Fruit fly (Drosophila melanogaster) whole organism, embryonic: ENCODE results near the gene Glyat.

Experiments used
- Awh ChIP-seq: fragments of 200-800 bp; sonication (Bioruptor generic); IDR thresholded peaks from 2 replicates; pipeline ENCODE4, ENCODE4 v1.3.6; 2022; ENCODE audit warnings: missing biosample characterization, missing genetic modification characterization
- CG10209 ChIP-seq: fragments of 200-800 bp; sonication (Bioruptor generic); optimal IDR thresholded peaks from 3 replicates; lab custom pipeline; 2017; ENCODE audit warnings: missing biosample characterization, mild to moderate bottlenecking, missing genetic modification characterization, missing genetic modification reagents
- CG10654 ChIP-seq: fragments of 200-800 bp; sonication (Bioruptor generic); optimal IDR thresholded peaks from 2 replicates; lab custom pipeline; 2016; ENCODE audit warnings: missing biosample characterization, missing genetic modification characterization
- CG13894 ChIP-seq: fragments of 200-800 bp; sonication (Bioruptor generic); optimal IDR thresholded peaks from 3 replicates; lab custom pipeline; 2018; ENCODE audit warnings: missing biosample characterization, mild to moderate bottlenecking, missing genetic modification characterization, moderate library complexity
- CG14710 ChIP-seq: fragments of 200-800 bp; sonication (Bioruptor generic); optimal IDR thresholded peaks from 3 replicates; lab custom pipeline; 2019; ENCODE audit warnings: missing biosample characterization, mild to moderate bottlenecking, missing genetic modification characterization, moderate library complexity
- CG15479 ChIP-seq: fragments of 200-800 bp; sonication (Bioruptor generic); optimal IDR thresholded peaks from 3 replicates; lab custom pipeline; 2019; ENCODE audit warnings: missing biosample characterization, mild to moderate bottlenecking, missing genetic modification characterization, moderate library complexity
- CG15696 ChIP-seq: fragments of 200-800 bp; sonication (Bioruptor generic); optimal IDR thresholded peaks from 2 replicates; lab custom pipeline; 2019; ENCODE audit warnings: missing biosample characterization, mild to moderate bottlenecking, missing genetic modification characterization, moderate library complexity
- CG16863 ChIP-seq: fragments of 200-800 bp; sonication (Bioruptor generic); optimal IDR thresholded peaks from 3 replicates; lab custom pipeline; 2016; ENCODE audit warnings: missing biosample characterization, missing genetic modification characterization
- CG17385 ChIP-seq: fragments of 200-800 bp; sonication (Bioruptor generic); optimal IDR thresholded peaks from 3 replicates; lab custom pipeline; 2018; ENCODE audit warnings: missing biosample characterization, mild to moderate bottlenecking, missing genetic modification characterization
- CG17912 ChIP-seq: fragments of 200-800 bp; sonication (Bioruptor generic); optimal IDR thresholded peaks from 2 replicates; lab custom pipeline; 2018; ENCODE audit warnings: missing biosample characterization, mild to moderate bottlenecking, missing genetic modification characterization
- CG18599 ChIP-seq: fragments of 200-800 bp; sonication (Bioruptor generic); optimal IDR thresholded peaks from 3 replicates; lab custom pipeline; 2017; ENCODE audit warnings: missing biosample characterization, missing genetic modification characterization, mild to moderate bottlenecking, moderate library complexity, missing genetic modification reagents
- CG2116 ChIP-seq: fragments of 200-800 bp; sonication (Bioruptor generic); optimal IDR thresholded peaks from 3 replicates; lab custom pipeline; 2018; ENCODE audit warnings: missing biosample characterization, mild to moderate bottlenecking, missing genetic modification characterization
- CG2678 ChIP-seq: fragments of 200-800 bp; sonication (Bioruptor generic); optimal IDR thresholded peaks from 3 replicates; lab custom pipeline; 2019; ENCODE audit warnings: missing biosample characterization, mild to moderate bottlenecking, missing genetic modification characterization, moderate library complexity
- CG30020 ChIP-seq: fragments of 200-800 bp; optimal IDR thresholded peaks from 2 replicates; lab custom pipeline; 2019; ENCODE audit warnings: missing biosample characterization, mild to moderate bottlenecking, missing genetic modification characterization, moderate library complexity
- CG31224 ChIP-seq: fragments of 200-800 bp; sonication (Bioruptor generic); IDR thresholded peaks from 2 replicates; pipeline ENCODE4 v1.3.6; 2022; ENCODE audit warnings: missing biosample characterization, missing genetic modification characterization
- CG32772 ChIP-seq: fragments of 200-800 bp; sonication (Bioruptor generic); IDR thresholded peaks from 2 replicates; pipeline ENCODE4 v1.3.6; 2022; ENCODE audit warnings: missing biosample characterization, missing genetic modification characterization
- CG33557 ChIP-seq: fragments of 200-800 bp; sonication (Bioruptor generic); optimal IDR thresholded peaks from 2 replicates; lab custom pipeline; 2019; ENCODE audit warnings: missing biosample characterization, mild to moderate bottlenecking, missing genetic modification characterization, moderate library complexity
- CG3847 ChIP-seq: fragments of 200-800 bp; sonication (Bioruptor generic); IDR thresholded peaks from 2 replicates; pipeline ENCODE4 v1.3.6; 2022; ENCODE audit warnings: missing biosample characterization, missing genetic modification characterization
- CG4820 ChIP-seq: fragments of 200-800 bp; sonication (Bioruptor generic); optimal IDR thresholded peaks from 3 replicates; lab custom pipeline; 2016; ENCODE audit warnings: missing biosample characterization, missing genetic modification characterization
- CG4854 ChIP-seq: fragments of 200-800 bp; sonication (Bioruptor generic); optimal IDR thresholded peaks from 2 replicates; lab custom pipeline; 2016; ENCODE audit warnings: missing biosample characterization, missing genetic modification characterization, inconsistent platforms
- CG6175 ChIP-seq: fragments of 200-800 bp; sonication (Bioruptor generic); IDR thresholded peaks from 3 replicates; pipeline ENCODE4 v1.3.6; 2022; ENCODE audit warnings: missing biosample characterization, missing genetic modification characterization
- CG6854 ChIP-seq: fragments of 200-800 bp; sonication (Bioruptor generic); optimal IDR thresholded peaks from 3 replicates; lab custom pipeline; 2017; ENCODE audit warnings: missing biosample characterization, mild to moderate bottlenecking, missing genetic modification characterization
- CG7786 ChIP-seq: fragments of 200-800 bp; sonication (Bioruptor generic); optimal IDR thresholded peaks from 2 replicates; lab custom pipeline; 2016; ENCODE audit warnings: missing biosample characterization, missing genetic modification characterization
- CG7839 ChIP-seq: fragments of 200-800 bp; sonication (Bioruptor generic); optimal IDR thresholded peaks from 3 replicates; lab custom pipeline; 2018; ENCODE audit warnings: missing biosample characterization, mild to moderate bottlenecking, missing genetic modification characterization, moderate library complexity
- CG8924 ChIP-seq: fragments of 200-800 bp; optimal IDR thresholded peaks from 3 replicates; lab custom pipeline; 2019; ENCODE audit warnings: missing biosample characterization, mild to moderate bottlenecking, missing genetic modification characterization, moderate library complexity
- CG9817 ChIP-seq: fragments of 200-800 bp; sonication (Bioruptor generic); optimal IDR thresholded peaks from 2 replicates; lab custom pipeline; 2018; ENCODE audit warnings: missing biosample characterization, mild to moderate bottlenecking, missing genetic modification characterization, moderate library complexity
- D19B ChIP-seq: fragments of 200-800 bp; sonication (Bioruptor generic); optimal IDR thresholded peaks from 2 replicates; lab custom pipeline; 2017; ENCODE audit warnings: missing biosample characterization, mild to moderate bottlenecking, missing genetic modification characterization
- Ets97D ChIP-seq: fragments of 200-800 bp; sonication (Bioruptor generic); optimal IDR thresholded peaks from 3 replicates; lab custom pipeline; 2016; ENCODE audit warnings: missing biosample characterization, missing genetic modification characterization
- Fer3 ChIP-seq: fragments of 200-800 bp; sonication (Bioruptor generic); optimal IDR thresholded peaks from 2 replicates; lab custom pipeline; 2018; ENCODE audit warnings: missing biosample characterization, mild to moderate bottlenecking, missing genetic modification characterization, moderate library complexity
- NfI ChIP-seq: fragments of 200-800 bp; sonication (Bioruptor generic); optimal IDR thresholded peaks from 3 replicates; lab custom pipeline; 2018; ENCODE audit warnings: missing biosample characterization, mild to moderate bottlenecking, missing genetic modification characterization, moderate library complexity
- Opbp ChIP-seq: fragments of 200-800 bp; sonication (Bioruptor generic); IDR thresholded peaks from 3 replicates; pipeline ENCODE4 v1.3.6; 2022; ENCODE audit warnings: missing biosample characterization, missing genetic modification characterization; ENCODE audit not compliant: partially characterized antibody
- Rfx ChIP-seq: fragments of 200-800 bp; sonication (Bioruptor generic); IDR thresholded peaks from 2 replicates; pipeline ENCODE4 v1.3.6; 2022; ENCODE audit warnings: missing biosample characterization, missing genetic modification characterization
- Stat92E ChIP-seq, 3 experiments: fragments of >200 bp in 2 of 3; fragments of 200-800 bp in 1 of 3; sonication (Bioruptor generic) in 1 of 3; optimal IDR thresholded peaks; 2 replicates each; lab custom pipeline; 2017 to 2019; ENCODE audit warnings: missing biosample characterization in 3 of 3, missing genetic modification characterization in 3 of 3, mild to moderate bottlenecking in 1 of 3, moderate library complexity in 1 of 3
- crp ChIP-seq, 2 experiments: fragments of 200-800 bp; sonication (Bioruptor generic); optimal IDR thresholded peaks; 2 replicates in 1 of 2; 3 replicates in 1 of 2; lab custom pipeline; 2017; ENCODE audit warnings: missing biosample characterization in 2 of 2, missing genetic modification characterization in 2 of 2, mild to moderate bottlenecking in 1 of 2, moderate library complexity in 1 of 2
- dati ChIP-seq: fragments of 200-800 bp; sonication (Bioruptor generic); IDR thresholded peaks from 2 replicates; pipeline ENCODE4 v1.3.6; 2022; ENCODE audit warnings: missing biosample characterization, missing genetic modification characterization
- disco-r ChIP-seq: fragments of 200-800 bp; sonication (Bioruptor generic); optimal IDR thresholded peaks from 2 replicates; lab custom pipeline; 2016; ENCODE audit warnings: missing biosample characterization, missing genetic modification characterization
- dmrt11E ChIP-seq: fragments of 200-800 bp; sonication (Bioruptor generic); optimal IDR thresholded peaks from 3 replicates; lab custom pipeline; 2018; ENCODE audit warnings: missing biosample characterization, mild to moderate bottlenecking, missing genetic modification characterization, moderate library complexity
- ems ChIP-seq: fragments of 200-800 bp; sonication (Bioruptor generic); optimal IDR thresholded peaks from 3 replicates; lab custom pipeline; 2016; ENCODE audit warnings: missing biosample characterization, missing genetic modification characterization
- exex ChIP-seq: fragments of 200-800 bp; sonication (Bioruptor generic); optimal IDR thresholded peaks from 4 replicates; lab custom pipeline; 2018; ENCODE audit warnings: missing biosample characterization, mild to moderate bottlenecking, missing genetic modification characterization, moderate library complexity
- fd102C ChIP-seq: fragments of 200-800 bp; sonication (Bioruptor generic); optimal IDR thresholded peaks from 2 replicates; lab custom pipeline; 2018; ENCODE audit warnings: missing biosample characterization, mild to moderate bottlenecking, missing genetic modification characterization, moderate library complexity
- ftz-f1 ChIP-seq: fragments of 200-800 bp; sonication (Bioruptor generic); optimal IDR thresholded peaks from 2 replicates; lab custom pipeline; 2016; ENCODE audit warnings: missing biosample characterization, missing genetic modification characterization
- lab ChIP-seq: fragments of 200-800 bp; sonication (Bioruptor generic); optimal IDR thresholded peaks from 3 replicates; lab custom pipeline; 2017; ENCODE audit warnings: missing biosample characterization, missing genetic modification characterization, mild to moderate bottlenecking, moderate library complexity, missing genetic modification reagents
- nmo ChIP-seq: fragments of 200-800 bp; sonication (Bioruptor generic); optimal IDR thresholded peaks from 2 replicates; lab custom pipeline; 2018; ENCODE audit warnings: missing biosample characterization, mild to moderate bottlenecking, missing genetic modification characterization, moderate library complexity
- scrt ChIP-seq: fragments of 200-800 bp; sonication (Bioruptor generic); optimal IDR thresholded peaks from 2 replicates; lab custom pipeline; 2018; ENCODE audit warnings: missing biosample characterization, mild to moderate bottlenecking, missing genetic modification characterization, moderate library complexity
- sna ChIP-seq: fragments of 200-800 bp; sonication (Bioruptor generic); IDR thresholded peaks from 2 replicates; pipeline ENCODE4 v1.3.6; 2022; ENCODE audit warnings: missing biosample characterization, missing genetic modification characterization; ENCODE audit not compliant: partially characterized antibody
- tin ChIP-seq: fragments of 200-800 bp; sonication (Bioruptor generic); optimal IDR thresholded peaks from 3 replicates; lab custom pipeline; 2016; ENCODE audit warnings: missing biosample characterization, missing genetic modification characterization
- tna ChIP-seq: fragments of 200-800 bp; sonication (Bioruptor generic); IDR thresholded peaks from 2 replicates; pipeline ENCODE4 v1.3.6; 2022; ENCODE audit warnings: missing biosample characterization, missing genetic modification characterization; ENCODE audit not compliant: partially characterized antibody
- wor ChIP-seq: fragments of 200-800 bp; sonication (Bioruptor generic); IDR thresholded peaks from 2 replicates; pipeline ENCODE4 v1.3.6; 2022; ENCODE audit warnings: missing biosample characterization, missing genetic modification characterization

Glyat gene

DNA sequence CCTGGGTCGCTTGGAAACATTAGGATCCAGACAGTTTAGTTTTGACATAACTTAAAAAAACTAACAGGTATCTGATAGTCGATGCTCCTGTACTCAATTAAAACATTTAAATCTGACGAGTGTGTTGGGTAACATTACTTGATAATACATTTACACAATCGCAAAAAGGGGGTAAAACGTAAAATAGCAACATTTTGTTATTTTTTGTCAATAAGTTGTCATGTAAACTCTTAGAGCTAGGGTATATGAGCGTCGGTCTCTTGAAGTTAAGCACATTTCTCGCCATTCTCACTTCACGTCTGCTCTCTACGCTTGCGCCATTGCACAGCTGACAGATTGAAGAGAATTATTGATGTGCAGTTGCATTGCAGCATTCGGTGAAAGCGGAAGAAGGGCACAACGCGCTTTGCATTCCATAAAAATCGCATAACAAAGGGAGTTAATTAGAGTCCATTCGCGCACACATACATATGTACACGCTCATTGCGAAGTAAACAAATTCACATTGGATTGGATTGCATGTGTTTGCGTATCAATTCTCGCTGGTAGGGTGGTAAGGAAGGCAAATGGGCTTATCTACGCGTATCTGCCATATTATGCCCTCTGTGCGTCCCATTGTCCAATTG, 25.4 kb downstream of the Glyat start (continued):
- TF ChIP-seq Ets97D (no peak), dati (GFP tag; lab: Robert Waterston, UW) (no peak), CG17385 (GFP tag; lab: Kevin White, UChicago) (no peak), NfI (GFP tag; lab: Kevin White, UChicago) (no peak), CG4854 (no peak), CG2678 (tag; lab: Kevin White, UChicago) (peak; percentile 27), scrt (GFP tag; lab: Kevin White, UChicago) (peak; percentile 28), CG2116 (GFP tag; lab: Kevin White, UChicago) (no peak), CG10209 (GFP tag; lab: Kevin White, UChicago) (no peak), Awh (GFP tag; lab: Robert Waterston, UW) (no peak), dmrt11E (no peak), CG32772 (GFP tag; lab: Robert Waterston, UW) (0 out of 2 replicates have a peak, but pooled peaks have one; percentile 9), tna (GFP tag; lab: Robert Waterston, UW) (peak; percentile 68; the same call in 1 of the 2 replicates), wor (GFP tag; lab: Robert Waterston, UW) (no peak), CG8924 (tag; lab: Kevin White, UChicago) (peak; percentile 15), ftz-f1 (GFP tag; lab: Kevin White, UChicago) (no peak), Stat92E (GFP tag; optimal IDR thresholded peaks at IDR 0.05; lab: Kevin White, UChicago) (no peak), CG15479 (GFP tag; lab: Kevin White, UChicago) (peak; percentile 28), Opbp (GFP tag; lab: Robert Waterston, UW) (no peak), nmo (GFP tag; lab: Kevin White, UChicago) (peak; percentile 19), CG6175 (no peak), tin (GFP tag; lab: Kevin White, UChicago) (peak; percentile 53), disco-r (no peak), fd102C (GFP tag; lab: Kevin White, UChicago) (no peak), CG31224 (GFP tag; lab: Robert Waterston, UW) (no peak), CG18599 (GFP tag; lab: Kevin White, UChicago) (peak; percentile 18), CG6854 (GFP tag; lab: Kevin White, UChicago) (no peak), Fer3 (tag; lab: Kevin White, UChicago) (no peak), exex (peak; percentile 67), D19B (GFP tag; lab: Kevin White, UChicago) (peak; percentile 79), CG3847 (no peak), CG30020 (tag; lab: Kevin White, UChicago) (no peak), CG7839 (tag; lab: Kevin White, UChicago) (peak; percentile 16), CG4820 (GFP tag; lab: Kevin White, UChicago) (no peak), CG16863 (GFP tag; lab: Kevin White, UChicago) (no peak), CG9817 (tag; lab: Kevin White, UChicago) (no peak), CG10654 (GFP tag; lab: Kevin White, UChicago) (no peak), crp (GFP tag; optimal IDR thresholded peaks at IDR 0.05; lab: Kevin White, UChicago) (peak in 1 of 2 experiments; percentile 10), CG33557 (GFP tag; lab: Kevin White, UChicago) (no peak), sna (GFP tag; lab: Robert Waterston, UW) (peak; percentile 31; the same call in 1 of the 2 replicates), Rfx (GFP tag; lab: Robert Waterston, UW) (no peak), CG7786 (GFP tag; lab: Kevin White, UChicago) (no peak), CG13894 (tag; lab: Kevin White, UChicago) (no peak), lab (GFP tag; lab: Kevin White, UChicago) (peak; percentile 9), CG14710 (tag; lab: Kevin White, UChicago) (peak; percentile 7), CG17912 (no peak), ems (GFP tag; lab: Kevin White, UChicago) (no peak), CG15696 (tag; lab: Kevin White, UChicago) (no peak)
